Worm (Caenorhabditis elegans): ENCODE data around the gene C05B5.1.

ce11 chrIII:9988352-9988751 is at the start of gene C05B5.1:
- TF ChIP-seq cog-1 (tag; optimal IDR thresholded peaks at IDR 0.05) = no peak
- no peak for TF ChIP-seq ztf-29 (GFP tag; IDR thresholded peaks at IDR 0.05)
- no peak for TF ChIP-seq T22C8.4 (GFP tag; IDR thresholded peaks at IDR 0.05)
- TF ChIP-seq flt-1 (GFP tag; IDR thresholded peaks at IDR 0.05) = no peak
- no peak for TF ChIP-seq med-1 (GFP tag; optimal IDR thresholded peaks at IDR 0.05; ENCODE audit: insufficient read depth)
- TF ChIP-seq ztf-23 (GFP tag; IDR thresholded peaks at IDR 0.05) = no peak
- TF ChIP-seq klf-2 (GFP tag; conservative IDR thresholded peaks at IDR 0.05) = no peak
